Fruit fly (Drosophila melanogaster): Measurements from ENCODE around the gene CG45122.

The CG45122 gene

dm6 chr3R:13056553-13056952, 12.6 kb downstream of the CG45122 start:
- TF ChIP-seq CG34406 (GFP tag; optimal IDR thresholded peaks at IDR 0.05), result no peak
- no peak for TF ChIP-seq CG6854 (GFP tag; optimal IDR thresholded peaks at IDR 0.05)
- no peak for TF ChIP-seq dac (GFP tag; optimal IDR thresholded peaks at IDR 0.05)
- TF ChIP-seq CG15336 (GFP tag; IDR thresholded peaks at IDR 0.05), result no peak
- no peak for TF ChIP-seq svp (GFP tag)
- TF ChIP-seq dsx (GFP tag; optimal IDR thresholded peaks at IDR 0.05; ENCODE audit: poor library complexity, severe bottlenecking), result no peak
- no peak for TF ChIP-seq fkh (GFP tag; optimal IDR thresholded peaks at IDR 0.05)
- TF ChIP-seq Met (GFP tag; optimal IDR thresholded peaks at IDR 0.05), result no peak
- no peak for TF ChIP-seq CG10669 (GFP tag; optimal IDR thresholded peaks at IDR 0.05)
- no peak for TF ChIP-seq CG11902 (GFP tag; optimal IDR thresholded peaks at IDR 0.05)
- no peak for TF ChIP-seq Sox14 (GFP tag; optimal IDR thresholded peaks at IDR 0.05)
- TF ChIP-seq Hr4 (GFP tag; optimal IDR thresholded peaks at IDR 0.05), result no peak
- no peak for TF ChIP-seq ss (GFP tag; optimal IDR thresholded peaks at IDR 0.05)
- no peak for TF ChIP-seq CG32006 (GFP tag; optimal IDR thresholded peaks at IDR 0.05)
- TF ChIP-seq vri (GFP tag; optimal IDR thresholded peaks at IDR 0.05), result no peak
- no peak for TF ChIP-seq Smox (GFP tag; optimal IDR thresholded peaks at IDR 0.05)
- TF ChIP-seq CG4318 (GFP tag; optimal IDR thresholded peaks at IDR 0.05), result no peak

- TF ChIP-seq lz (GFP tag; optimal IDR thresholded peaks at IDR 0.05) (no peak), eg (GFP tag; IDR thresholded peaks at IDR 0.05) (0 out of 3 replicates have a peak, but pooled peaks have one; percentile 28), ss (GFP tag; optimal IDR thresholded peaks at IDR 0.05) (peak in 1 of 2 experiments; percentile 42), CG3919 (GFP tag; optimal IDR thresholded peaks at IDR 0.05) (peak; percentile 46)
Observed at dm6 chr3R:13057121-13057805, 13.3 kb downstream of the CG45122 start, which contains the start of gene sim. sim (plus strand) TSS chr3R:13057755.

- TF ChIP-seq Eip93F (GFP tag; optimal IDR thresholded peaks at IDR 0.05) (no peak), salr (GFP tag; optimal IDR thresholded peaks at IDR 0.05) (no peak), Hr38 (GFP tag; optimal IDR thresholded peaks at IDR 0.05) (no peak), Hr39 (GFP tag; optimal IDR thresholded peaks at IDR 0.05) (no peak), CG11902 (GFP tag; optimal IDR thresholded peaks at IDR 0.05) (no peak), Gug (GFP tag; IDR thresholded peaks at IDR 0.05) (no peak), CG10631 (GFP tag; optimal IDR thresholded peaks at IDR 0.05) (no peak), CG10669 (GFP tag; optimal IDR thresholded peaks at IDR 0.05) (no peak), Sox102F (GFP tag; optimal IDR thresholded peaks at IDR 0.05) (no peak), CG8319 (GFP tag; optimal IDR thresholded peaks at IDR 0.05) (no peak), topi (GFP tag; optimal IDR thresholded peaks at IDR 0.05) (no peak), dac (GFP tag; optimal IDR thresholded peaks at IDR 0.05) (no peak), cyc (GFP tag; optimal IDR thresholded peaks at IDR 0.05) (no peak), fkh (GFP tag; optimal IDR thresholded peaks at IDR 0.05) (peak; percentile 96), achi (GFP tag; optimal IDR thresholded peaks at IDR 0.05) (no peak), net (GFP tag; optimal IDR thresholded peaks at IDR 0.05) (no peak), CG6276 (GFP tag; optimal IDR thresholded peaks at IDR 0.05) (no peak), CG7368 (GFP tag; optimal IDR thresholded peaks at IDR 0.05) (no peak), Eip78C (GFP tag) (peak; percentile 48), CG4318 (GFP tag; optimal IDR thresholded peaks at IDR 0.05) (no peak), fd85E (GFP tag; optimal IDR thresholded peaks at IDR 0.05) (no peak), CG34406 (GFP tag; optimal IDR thresholded peaks at IDR 0.05) (no peak), CG32006 (GFP tag; optimal IDR thresholded peaks at IDR 0.05) (peak; percentile 49), OdsH (GFP tag; optimal IDR thresholded peaks at IDR 0.05) (no peak), Hr4 (GFP tag; optimal IDR thresholded peaks at IDR 0.05) (no peak), CG9139 (GFP tag; optimal IDR thresholded peaks at IDR 0.05) (no peak), Sox14 (GFP tag; optimal IDR thresholded peaks at IDR 0.05) (no peak), Sox15 (GFP tag; optimal IDR thresholded peaks at IDR 0.05) (no peak), CG6792 (GFP tag; optimal IDR thresholded peaks at IDR 0.05) (peak; percentile 3), CG6163 (GFP tag; IDR thresholded peaks at IDR 0.05) (peak; percentile 25; the same call in 1 of the 3 replicates), acj6 (GFP tag; optimal IDR thresholded peaks at IDR 0.05) (no peak), dsx (GFP tag; optimal IDR thresholded peaks at IDR 0.05; ENCODE audit: poor library complexity, severe bottlenecking) (no peak), ss (GFP tag; optimal IDR thresholded peaks at IDR 0.05) (peak; percentile 36 to 54), CG6854 (GFP tag; optimal IDR thresholded peaks at IDR 0.05) (no peak), CG3032 (tag; optimal IDR thresholded peaks at IDR 0.05) (no peak), CG31627 (GFP tag; optimal IDR thresholded peaks at IDR 0.05) (no peak), eg (GFP tag; IDR thresholded peaks at IDR 0.05) (peak; percentile 8; the same call in 1 of the 3 replicates)
Observed at dm6 chr3R:13063746-13064592, 20.0 kb downstream of the CG45122 start.
